Worm (Caenorhabditis elegans) whole organism, L4 larva: ENCODE data around the gene set-12.

Experiments
- ces-1 ChIP-seq: fragments of 150-350 bp; sonication (generic microtip); optimal IDR thresholded peaks from 4 replicates; lab custom pipeline; 2014; ENCODE audit warnings: missing biosample characterization, missing genetic modification reagents, missing genetic modification characterization
- fos-1 ChIP-seq: fragments of 150-350 bp; optimal IDR thresholded peaks from 2 replicates; lab custom pipeline; 2014; ENCODE audit warnings: missing biosample characterization, missing genetic modification characterization
- lir-3 ChIP-seq: sonication (generic microtip); optimal IDR thresholded peaks from 2 replicates; lab custom pipeline; 2016; ENCODE audit warnings: mild to moderate bottlenecking, missing genetic modification characterization, missing compliant biosample characterization
- nhr-102 ChIP-seq: sonication (generic microtip); optimal IDR thresholded peaks from 2 replicates; lab custom pipeline; 2016; ENCODE audit warnings: mild to moderate bottlenecking, missing genetic modification characterization, moderate library complexity, missing compliant biosample characterization
- nhr-76 ChIP-seq: fragments of 150-350 bp; optimal IDR thresholded peaks from 2 replicates; lab custom pipeline; 2014; ENCODE audit warnings: missing biosample characterization, missing genetic modification characterization

ce11 chrX:7724099-7724498 is 12.0 kb downstream of the set-12 start:
- TF ChIP-seq lir-3 (tag; lab: Kevin White, UChicago), result no peak
- TF ChIP-seq ces-1 (GFP tag; lab: Kevin White, UChicago), result no peak
- TF ChIP-seq nhr-102 (tag; lab: Kevin White, UChicago), result no peak
- no peak for TF ChIP-seq fos-1
- no peak for TF ChIP-seq nhr-76 (tag; lab: Kevin White, UChicago)
